Worm (Caenorhabditis elegans) whole organism, mixed stage, embryonic: ENCODE data around the gene K03A11.5.

ENCODE experiments used
- M03D4.4 ChIP-seq: sonication (generic microtip); optimal IDR thresholded peaks from 2 replicates; lab custom pipeline; 2017; ENCODE audit warnings: mild to moderate bottlenecking, missing genetic modification characterization, missing compliant biosample characterization
- blmp-1 ChIP-seq: fragments of 150-350 bp; optimal IDR thresholded peaks from 2 replicates; lab custom pipeline; 2014; ENCODE audit warnings: missing biosample characterization, missing genetic modification characterization
- ceh-39 ChIP-seq: fragments of 150-350 bp; optimal IDR thresholded peaks from 2 replicates; lab custom pipeline; 2014; ENCODE audit warnings: missing biosample characterization, missing genetic modification characterization
- ceh-43 ChIP-seq: fragments of 200-800 bp; sonication (Bioruptor generic); optimal IDR thresholded peaks from 2 replicates; lab custom pipeline; 2018; ENCODE audit warnings: mild to moderate bottlenecking, missing genetic modification characterization, moderate library complexity, missing compliant biosample characterization
- ces-1 ChIP-seq: fragments of 150-350 bp; optimal IDR thresholded peaks from 2 replicates; lab custom pipeline; 2014; ENCODE audit warnings: missing biosample characterization, missing genetic modification reagents, missing genetic modification characterization
- cnd-1 ChIP-seq: fragments of 200-800 bp; sonication (Bioruptor generic); optimal IDR thresholded peaks from 2 replicates; lab custom pipeline; 2018; ENCODE audit warnings: mild to moderate bottlenecking, missing genetic modification characterization, missing compliant biosample characterization
- drap-1 ChIP-seq: fragments of 200-800 bp; sonication (Bioruptor generic); optimal IDR thresholded peaks from 3 replicates; lab custom pipeline; 2018; ENCODE audit warnings: mild to moderate bottlenecking, missing genetic modification characterization, missing compliant biosample characterization
- elt-1 ChIP-seq: sonication (generic microtip); optimal IDR thresholded peaks from 2 replicates; lab custom pipeline; 2017; ENCODE audit warnings: missing genetic modification characterization, mild to moderate bottlenecking, missing compliant biosample characterization, antibody characterized with exemption, moderate library complexity, borderline replicate concordance; ENCODE audit not compliant: insufficient read depth
- elt-3 ChIP-seq: fragments of 150-350 bp; optimal IDR thresholded peaks from 2 replicates; lab custom pipeline; 2014; ENCODE audit warnings: missing biosample characterization, missing genetic modification characterization
- flh-1 ChIP-seq: fragments of 200-800 bp; sonication (Bioruptor generic); optimal IDR thresholded peaks from 2 replicates; lab custom pipeline; 2018; ENCODE audit warnings: mild to moderate bottlenecking, missing genetic modification characterization, moderate library complexity, missing compliant biosample characterization
- ham-2 ChIP-seq: fragments of 200-800 bp; sonication (Bioruptor generic); optimal IDR thresholded peaks from 2 replicates; lab custom pipeline; 2018; ENCODE audit warnings: mild to moderate bottlenecking, missing genetic modification characterization, missing compliant biosample characterization
- hlh-1 ChIP-seq: fragments of 150-350 bp; optimal IDR thresholded peaks from 2 replicates; lab custom pipeline; 2014; ENCODE audit warnings: missing biosample characterization, missing genetic modification reagents, missing genetic modification characterization
- lin-32 ChIP-seq: fragments of 200-800 bp; sonication (Bioruptor generic); optimal IDR thresholded peaks from 2 replicates; lab custom pipeline; 2018; ENCODE audit warnings: mild to moderate bottlenecking, missing genetic modification characterization, missing compliant biosample characterization
- lsy-2 ChIP-seq: fragments of 150-350 bp; optimal IDR thresholded peaks from 2 replicates; lab custom pipeline; 2014; ENCODE audit warnings: missing biosample characterization, missing genetic modification characterization
- mab-5 ChIP-seq: fragments of 150-350 bp; optimal IDR thresholded peaks from 2 replicates; lab custom pipeline; 2014; ENCODE audit warnings: missing biosample characterization, missing genetic modification characterization
- mep-1 ChIP-seq: fragments of 150-350 bp; optimal IDR thresholded peaks from 2 replicates; lab custom pipeline; 2017; ENCODE audit warnings: missing biosample characterization, missing genetic modification reagents, missing genetic modification characterization, inconsistent platforms
- mls-2 ChIP-seq: sonication (generic microtip); optimal IDR thresholded peaks from 2 replicates; lab custom pipeline; 2016; ENCODE audit warnings: mild to moderate bottlenecking, missing genetic modification characterization, moderate library complexity, missing compliant biosample characterization
- nhr-12 ChIP-seq: fragments of 150-350 bp; optimal IDR thresholded peaks from 2 replicates; lab custom pipeline; 2014; ENCODE audit warnings: missing biosample characterization, missing genetic modification characterization
- nhr-2 ChIP-seq: fragments of 150-350 bp; optimal IDR thresholded peaks from 2 replicates; lab custom pipeline; 2014; ENCODE audit warnings: missing biosample characterization, missing genetic modification characterization
- nhr-237 ChIP-seq: fragments of 150-350 bp; optimal IDR thresholded peaks from 2 replicates; lab custom pipeline; 2014; ENCODE audit warnings: missing biosample characterization, missing genetic modification characterization
- nhr-28 ChIP-seq: fragments of 150-350 bp; optimal IDR thresholded peaks from 2 replicates; lab custom pipeline; 2014; ENCODE audit warnings: missing biosample characterization, missing genetic modification characterization
- nhr-76 ChIP-seq: sonication (generic microtip); optimal IDR thresholded peaks from 2 replicates; lab custom pipeline; 2017; ENCODE audit warnings: missing biosample characterization, missing genetic modification characterization
- pha-4 ChIP-seq: fragments of 150-350 bp; optimal IDR thresholded peaks from 2 replicates; lab custom pipeline; 2018; ENCODE audit warnings: missing biosample characterization, missing genetic modification reagents, missing genetic modification characterization
- snpc-4 ChIP-seq: fragments of 150-350 bp; optimal IDR thresholded peaks from 2 replicates; lab custom pipeline; 2014; ENCODE audit warnings: missing biosample characterization, missing genetic modification characterization
- sptf-1 ChIP-seq: sonication (generic microtip); optimal IDR thresholded peaks from 2 replicates; lab custom pipeline; 2017; ENCODE audit warnings: mild to moderate bottlenecking, missing genetic modification characterization, moderate library complexity, missing compliant biosample characterization
- tbx-8 ChIP-seq: fragments of 200-800 bp; sonication (Bioruptor generic); optimal IDR thresholded peaks from 2 replicates; lab custom pipeline; 2018; ENCODE audit warnings: mild to moderate bottlenecking, missing genetic modification characterization, moderate library complexity, missing compliant biosample characterization
- unc-120 ChIP-seq: sonication (generic microtip); optimal IDR thresholded peaks from 2 replicates; lab custom pipeline; 2017; ENCODE audit warnings: missing genetic modification characterization, missing compliant biosample characterization; ENCODE audit not compliant: poor library complexity, severe bottlenecking
- unc-39 ChIP-seq: fragments of 150-350 bp; optimal IDR thresholded peaks from 2 replicates; lab custom pipeline; 2014; ENCODE audit warnings: missing biosample characterization, missing genetic modification characterization
- unc-62 ChIP-seq: fragments of 150-350 bp; optimal IDR thresholded peaks from 2 replicates; lab custom pipeline; 2014; ENCODE audit warnings: missing biosample characterization, missing genetic modification reagents, missing genetic modification characterization
- zip-8 ChIP-seq: fragments of 150-350 bp; optimal IDR thresholded peaks from 2 replicates; lab custom pipeline; 2014; ENCODE audit warnings: missing biosample characterization, missing genetic modification characterization
- ztf-11 ChIP-seq: fragments of 150-350 bp; optimal IDR thresholded peaks from 2 replicates; lab custom pipeline; 2014; ENCODE audit warnings: missing biosample characterization, missing genetic modification characterization

Gene K03A11.5

DNA sequence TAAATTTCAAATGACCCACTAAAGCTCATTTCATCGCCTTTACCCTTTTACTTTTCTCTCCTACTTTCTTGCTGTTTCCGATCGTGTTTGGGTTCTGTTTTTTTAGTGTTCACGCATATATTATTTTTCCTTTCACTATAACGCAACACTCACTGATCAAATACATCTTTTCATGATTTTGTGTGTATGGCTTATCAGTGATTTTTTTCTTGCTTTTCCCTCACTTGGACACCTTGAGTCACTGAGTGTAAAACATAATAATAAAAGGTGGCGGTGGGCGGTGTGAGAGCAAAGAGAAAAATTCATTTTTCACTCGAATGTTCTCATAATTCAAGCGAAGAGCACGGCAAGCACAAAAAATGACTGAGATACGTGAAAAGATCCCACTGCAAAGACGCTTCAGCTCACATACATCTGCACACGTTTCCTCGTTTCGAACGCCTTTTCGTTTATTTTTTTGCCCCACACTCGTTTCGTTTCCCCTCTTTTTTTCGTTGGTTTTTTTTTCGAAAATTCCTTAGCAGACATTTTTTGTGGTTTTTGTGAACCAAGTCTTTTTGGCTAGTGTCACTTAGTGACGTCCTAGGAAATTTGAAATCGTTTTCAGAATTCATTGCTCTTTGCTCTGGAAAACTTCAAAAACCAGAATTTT lies at the start of gene K03A11.5:
Gene K03A11.5, plus strand, starts transcription at position 602 of the 652 bp plus-strand sequence.
- no peak for TF ChIP-seq nhr-237 (tag; lab: Kevin White, UChicago)
- TF ChIP-seq mls-2 (tag; lab: Kevin White, UChicago): no peak
- TF ChIP-seq zip-8 (tag; lab: Kevin White, UChicago): no peak
- no peak for TF ChIP-seq lin-32
- TF ChIP-seq ceh-39: no peak
- TF ChIP-seq tbx-8 (GFP tag; lab: Kevin White, UChicago): no peak
- TF ChIP-seq mep-1 (tag; lab: Kevin White, UChicago): no peak
- TF ChIP-seq M03D4.4 (tag; lab: Kevin White, UChicago): no peak
- TF ChIP-seq blmp-1 (tag; lab: Kevin White, UChicago): no peak
- no peak for TF ChIP-seq ceh-43 (GFP tag; lab: Kevin White, UChicago)
- TF ChIP-seq nhr-76: no peak
- TF ChIP-seq mab-5 (tag; lab: Kevin White, UChicago): no peak
- TF ChIP-seq lsy-2 (tag; lab: Kevin White, UChicago): no peak
- no peak for TF ChIP-seq pha-4 (tag; lab: Kevin White, UChicago)
- TF ChIP-seq hlh-1 (tag; lab: Kevin White, UChicago): no peak

DNA sequence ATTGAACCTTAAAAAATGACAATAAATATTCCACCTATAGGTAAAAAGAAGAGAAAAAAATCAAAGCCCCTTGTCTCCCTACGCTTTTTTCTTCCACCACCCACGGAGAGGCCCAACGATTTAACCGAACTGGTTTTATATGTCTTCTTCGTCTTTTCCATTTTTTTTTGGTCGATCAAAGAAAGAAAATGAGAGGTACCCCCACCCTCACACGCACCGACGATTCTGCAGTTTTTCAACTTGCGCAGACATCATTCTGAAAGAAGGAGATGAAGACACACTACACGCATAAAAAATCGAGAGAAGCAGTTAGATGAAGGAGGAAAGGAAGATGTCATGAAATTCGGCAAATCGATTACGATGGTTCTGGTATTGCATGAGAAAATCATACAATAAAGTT lies 49.0 kb upstream of the K03A11.5 start:
- TF ChIP-seq ceh-39: no peak
- TF ChIP-seq mls-2 (tag; lab: Kevin White, UChicago): no peak
- TF ChIP-seq ham-2 (GFP tag; lab: Kevin White, UChicago): no peak
- TF ChIP-seq tbx-8 (GFP tag; lab: Kevin White, UChicago): no peak
- no peak for TF ChIP-seq zip-8 (tag; lab: Kevin White, UChicago)
- TF ChIP-seq drap-1: no peak
- TF ChIP-seq sptf-1 (tag; lab: Kevin White, UChicago): no peak
- TF ChIP-seq mep-1 (tag; lab: Kevin White, UChicago): no peak
- no peak for TF ChIP-seq nhr-2 (tag; lab: Kevin White, UChicago)
- TF ChIP-seq cnd-1 (tag; lab: Kevin White, UChicago): no peak
- TF ChIP-seq flh-1 (GFP tag; lab: Kevin White, UChicago): no peak
- TF ChIP-seq nhr-28 (tag; lab: Kevin White, UChicago): no peak
- TF ChIP-seq nhr-76: no peak
- no peak for TF ChIP-seq nhr-237 (tag; lab: Kevin White, UChicago)
- no peak for TF ChIP-seq unc-120 (tag; lab: Kevin White, UChicago)
- no peak for TF ChIP-seq snpc-4 (tag; lab: Kevin White, UChicago)
- no peak for TF ChIP-seq ztf-11 (tag; lab: Kevin White, UChicago)
- no peak for TF ChIP-seq lsy-2 (tag; lab: Kevin White, UChicago)

DNA sequence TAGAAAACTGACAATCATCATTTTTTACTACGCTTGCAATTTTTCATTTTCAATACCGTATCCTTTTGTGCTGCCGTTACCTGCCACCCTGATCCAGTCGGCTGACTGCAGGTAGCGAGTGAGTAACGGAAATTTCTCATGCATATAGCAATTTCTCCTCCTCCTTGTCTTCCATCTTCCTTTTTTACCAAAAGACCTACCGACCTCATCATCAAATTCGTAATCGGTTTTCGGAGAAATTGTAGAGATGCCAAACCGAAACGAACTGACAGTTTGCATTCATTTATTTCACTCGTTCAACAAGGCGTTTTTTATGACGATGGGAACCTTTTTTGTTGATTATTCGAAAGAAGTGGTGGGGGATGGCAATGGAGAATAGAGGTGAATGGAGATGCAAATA lies 47.0 kb upstream of the K03A11.5 start:
- TF ChIP-seq drap-1 (no peak), mab-5 (tag; lab: Kevin White, UChicago) (no peak), mls-2 (tag; lab: Kevin White, UChicago) (no peak), ceh-39 (no peak), tbx-8 (GFP tag; lab: Kevin White, UChicago) (no peak), lin-32 (no peak), elt-1 (tag; lab: Kevin White, UChicago) (no peak), unc-39 (no peak), lsy-2 (tag; lab: Kevin White, UChicago) (no peak), mep-1 (tag; lab: Kevin White, UChicago) (no peak), ces-1 (GFP tag; lab: Kevin White, UChicago) (no peak)
- TF ChIP-seq, all 35 proteins: peak for 0

- no peak for TF ChIP-seq nhr-12 (tag; lab: Kevin White, UChicago)
- TF ChIP-seq tbx-8 (GFP tag; lab: Kevin White, UChicago): no peak
- TF ChIP-seq elt-3 (tag; lab: Kevin White, UChicago): no peak
- TF ChIP-seq drap-1: no peak
- no peak for TF ChIP-seq ztf-11 (tag; lab: Kevin White, UChicago)
- TF ChIP-seq ces-1 (GFP tag; lab: Kevin White, UChicago): peak; percentile 85
- no peak for TF ChIP-seq hlh-1 (tag; lab: Kevin White, UChicago)
- TF ChIP-seq unc-62 (GFP tag; lab: Kevin White, UChicago): no peak
- TF ChIP-seq, all 35 proteins: peak for 1
These were observed 41.9 kb upstream of the K03A11.5 start for ce11 chrX:13021446-13021845.
